Fruit fly (Drosophila melanogaster) whole organism: ENCODE data around the gene Jon65Ai.

Experiments
- CG8478 ChIP-seq: fragments of >200 bp; optimal IDR thresholded peaks from 2 replicates; lab custom pipeline; 2018; ENCODE audit warnings: inconsistent platforms
- Dll ChIP-seq: fragments of >200 bp; optimal IDR thresholded peaks from 2 replicates; lab custom pipeline; 2017
- EcR ChIP-seq, 2 experiments: fragments of >200 bp; optimal IDR thresholded peaks; 2 replicates each; lab custom pipeline; 2017; ENCODE audit warnings: missing biosample characterization in 2 of 2, missing genetic modification characterization in 2 of 2, missing genetic modification reagents in 2 of 2
- usp ChIP-seq: fragments of >200 bp; optimal IDR thresholded peaks from 2 replicates; lab custom pipeline; 2017; ENCODE audit warnings: missing biosample characterization, missing genetic modification characterization, mixed read lengths

DNA sequence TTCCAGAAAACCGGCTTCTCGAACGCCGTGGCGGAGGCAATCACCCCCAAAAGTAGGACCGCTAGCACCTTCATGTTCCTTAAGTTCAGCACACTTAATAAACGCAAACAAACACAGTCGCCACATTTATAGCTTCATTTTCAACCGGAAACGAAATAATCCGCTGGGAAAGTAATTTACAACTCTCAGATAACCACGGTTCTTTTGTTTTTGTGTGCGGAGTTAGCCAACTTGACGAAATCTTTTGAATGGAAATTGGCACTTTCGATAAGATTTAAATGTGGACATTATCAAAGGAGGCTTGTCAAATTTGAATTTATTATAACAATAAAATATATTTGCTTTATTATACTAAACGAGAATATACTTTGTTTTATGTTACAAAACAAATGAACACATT lies at the start of gene Jon65Ai:
- TF ChIP-seq Dll (lab: Kevin White, UChicago) (no peak), EcR (GFP tag; optimal IDR thresholded peaks at IDR 0.05; lab: Kevin White, UChicago) (no peak), usp (GFP tag; lab: Kevin White, UChicago) (no peak), CG8478 (no peak)
